Worm (Caenorhabditis elegans): ENCODE results near the gene Y116F11B.17.

Gene Y116F11B.17

ce11 chrV:19856335-19856734, 34.3 kb upstream of the Y116F11B.17 start:
- TF ChIP-seq duxl-1 (tag; optimal IDR thresholded peaks at IDR 0.05; ENCODE audit: poor library complexity) (no peak), aha-1 (tag) (no peak), spr-3 (GFP tag; optimal IDR thresholded peaks at IDR 0.05) (no peak), ces-1 (GFP tag; optimal IDR thresholded peaks at IDR 0.05) (no peak), egl-27 (tag; optimal IDR thresholded peaks at IDR 0.05) (no peak), ceh-32 (tag; optimal IDR thresholded peaks at IDR 0.05; ENCODE audit: poor library complexity) (no peak), saeg-2 (GFP tag; IDR thresholded peaks at IDR 0.05) (no peak), aly-2 (tag; optimal IDR thresholded peaks at IDR 0.05) (no peak)

- TF ChIP-seq madf-9 (GFP tag; conservative IDR thresholded peaks at IDR 0.05) (no peak), lin-1 (GFP tag; IDR thresholded peaks at IDR 0.05) (no peak), nhr-11 (tag; optimal IDR thresholded peaks at IDR 0.05) (no peak), daf-12 (tag; optimal IDR thresholded peaks at IDR 0.05) (no peak), ceh-82 (tag; optimal IDR thresholded peaks at IDR 0.05) (no peak), T26A8.4 (GFP tag; IDR thresholded peaks at IDR 0.05) (no peak), dmd-6 (GFP tag; IDR thresholded peaks at IDR 0.05) (no peak)
Observed at ce11 chrV:19853610-19854009, 31.6 kb upstream of the Y116F11B.17 start.

- no peak for TF ChIP-seq lin-1 (GFP tag; IDR thresholded peaks at IDR 0.05)
- no peak for TF ChIP-seq ztf-11 (tag; optimal IDR thresholded peaks at IDR 0.05)
- TF ChIP-seq rbr-2 (tag; optimal IDR thresholded peaks at IDR 0.05): no peak
Observed at ce11 chrV:19848014-19848413, 26.0 kb upstream of the Y116F11B.17 start, which contains the start of gene Y116F11B.7. Gene Y116F11B.7, plus strand, starts transcription at chrV:19848314.

ce11 chrV:19845927-19846845, 24.2 kb upstream of the Y116F11B.17 start, which contains the start of gene Y116F11B.6:
Gene Y116F11B.6, minus strand, starts transcription at chrV:19845977.
- no peak for TF ChIP-seq lim-7 (GFP tag; IDR thresholded peaks at IDR 0.05)
- TF ChIP-seq lin-29 (GFP tag; IDR thresholded peaks at IDR 0.05): no peak
- no peak for TF ChIP-seq zfp-2 (tag; optimal IDR thresholded peaks at IDR 0.05)
- TF ChIP-seq mep-1 (tag; optimal IDR thresholded peaks at IDR 0.05): no peak
- TF ChIP-seq ceh-62 (tag; optimal IDR thresholded peaks at IDR 0.05): no peak
- peak; percentile 20 for TF ChIP-seq pqm-1 (tag; optimal IDR thresholded peaks at IDR 0.05)
- no peak for TF ChIP-seq ceh-32 (tag; optimal IDR thresholded peaks at IDR 0.05; ENCODE audit: poor library complexity)
- TF ChIP-seq php-3 (GFP tag; IDR thresholded peaks at IDR 0.05): no peak; the same call in 1 of the 2 replicates
- peak; percentile 63 for TF ChIP-seq mxl-3 (GFP tag; optimal IDR thresholded peaks at IDR 0.05)
- TF ChIP-seq daf-19 (GFP tag; conservative IDR thresholded peaks at IDR 0.05): no peak
- no peak for TF ChIP-seq Y105C5A.15 (GFP tag; IDR thresholded peaks at IDR 0.05)
- no peak for TF ChIP-seq fkh-10 (GFP tag; optimal IDR thresholded peaks at IDR 0.05)
- TF ChIP-seq zip-2 (tag; optimal IDR thresholded peaks at IDR 0.05): no peak
- TF ChIP-seq zip-11 (GFP tag; IDR thresholded peaks at IDR 0.05): no peak
- no peak for TF ChIP-seq dpl-1 (GFP tag; optimal IDR thresholded peaks at IDR 0.05)
- TF ChIP-seq gei-8 (GFP tag; optimal IDR thresholded peaks at IDR 0.05): no peak
- peak; percentile 14 for TF ChIP-seq dve-1 (tag; optimal IDR thresholded peaks at IDR 0.05; ENCODE audit: insufficient read depth)
- no peak for TF ChIP-seq madf-5 (GFP tag; IDR thresholded peaks at IDR 0.05)
- TF ChIP-seq unc-130 (GFP tag; optimal IDR thresholded peaks at IDR 0.05): no peak
- no peak for TF ChIP-seq mdt-29 (GFP tag; IDR thresholded peaks at IDR 0.05)
- peak; percentile 11 for TF ChIP-seq hlh-30 (tag; optimal IDR thresholded peaks at IDR 0.05; ENCODE audit: insufficient read depth)
- TF ChIP-seq ceh-28 (tag; optimal IDR thresholded peaks at IDR 0.05): no peak
- TF ChIP-seq daf-16 (GFP tag; optimal IDR thresholded peaks at IDR 0.05): no peak
- peak; percentile 25 for TF ChIP-seq daf-16 (tag; optimal IDR thresholded peaks at IDR 0.05)
- no peak for TF ChIP-seq ces-1 (GFP tag; optimal IDR thresholded peaks at IDR 0.05)
- TF ChIP-seq spr-1 (tag; optimal IDR thresholded peaks at IDR 0.05): no peak
- TF ChIP-seq nhr-28 (tag; optimal IDR thresholded peaks at IDR 0.05): peak; percentile 5
- TF ChIP-seq dmd-8 (GFP tag; IDR thresholded peaks at IDR 0.05): no peak
- TF ChIP-seq tra-1 (GFP tag; IDR thresholded peaks at IDR 0.05): 0 out of 2 replicates have a peak, but pooled peaks have one; percentile 11
- no peak for TF ChIP-seq nhr-41 (GFP tag; IDR thresholded peaks at IDR 0.05)
- TF ChIP-seq ctbp-1 (GFP tag; IDR thresholded peaks at IDR 0.05): no peak
